Worm (Caenorhabditis elegans) whole organism, L4 larva: Measurements from ENCODE around the gene R09E10.6.

Source experiments
- D1046.2 ChIP-seq: fragments of 200-800 bp; sonication (Bioruptor generic); IDR thresholded peaks from 2 replicates; pipeline ENCODE4 v1.3.6; 2022; ENCODE audit warnings: missing genetic modification characterization, missing compliant biosample characterization
- F10B5.3 ChIP-seq: sonication (generic microtip); optimal IDR thresholded peaks from 2 replicates; lab custom pipeline; 2016; ENCODE audit warnings: mild to moderate bottlenecking, missing genetic modification characterization, missing compliant biosample characterization
- F26F4.8 ChIP-seq: fragments of 200-800 bp; sonication (Bioruptor generic); conservative IDR thresholded peaks from 2 replicates; pipeline ENCODE4 v1.3.6; 2022; ENCODE audit warnings: missing genetic modification characterization, missing compliant biosample characterization
- F37D6.2 ChIP-seq: sonication (generic microtip); optimal IDR thresholded peaks from 2 replicates; lab custom pipeline; 2016; ENCODE audit warnings: mild to moderate bottlenecking, missing genetic modification characterization, missing compliant biosample characterization
- T26A8.4 ChIP-seq: fragments of 200-800 bp; sonication (Bioruptor generic); IDR thresholded peaks from 2 replicates; pipeline ENCODE4 v1.3.6; 2022; ENCODE audit warnings: missing genetic modification characterization, missing compliant biosample characterization
- Y105C5A.15 ChIP-seq: fragments of 200-800 bp; sonication (Bioruptor generic); IDR thresholded peaks from 2 replicates; pipeline ENCODE4 v1.3.6; 2022; ENCODE audit warnings: missing genetic modification characterization, missing compliant biosample characterization
- Y48G9A.11 ChIP-seq: fragments of 200-800 bp; sonication (Bioruptor generic); IDR thresholded peaks from 2 replicates; pipeline ENCODE4 v1.3.6; 2022; ENCODE audit warnings: missing genetic modification reagents, missing genetic modification characterization, missing compliant biosample characterization
- Y5F2A.4 ChIP-seq: fragments of 200-800 bp; sonication (Bioruptor generic); optimal IDR thresholded peaks from 2 replicates; lab custom pipeline; 2018; ENCODE audit warnings: mild to moderate bottlenecking, missing genetic modification characterization, missing compliant biosample characterization
- Y75B8A.6 ChIP-seq: fragments of 200-800 bp; sonication (Bioruptor generic); IDR thresholded peaks from 2 replicates; pipeline ENCODE4 v1.3.6; 2022; ENCODE audit warnings: missing genetic modification reagents, missing genetic modification characterization, missing compliant biosample characterization
- ama-1 ChIP-seq: fragments of 150-350 bp; optimal IDR thresholded peaks from 2 replicates; lab custom pipeline; 2014; ENCODE audit warnings: inconsistent platforms, mixed read lengths
- ceh-28 ChIP-seq: fragments of 150-350 bp; optimal IDR thresholded peaks from 2 replicates; lab custom pipeline; 2014; ENCODE audit warnings: missing biosample characterization, missing genetic modification reagents, missing genetic modification characterization
- ceh-62 ChIP-seq: sonication (generic microtip); optimal IDR thresholded peaks from 2 replicates; lab custom pipeline; 2017; ENCODE audit warnings: missing biosample characterization, missing genetic modification characterization
- cey-2 ChIP-seq: sonication (generic microtip); optimal IDR thresholded peaks from 3 replicates; lab custom pipeline; 2017; ENCODE audit warnings: missing genetic modification characterization, mild to moderate bottlenecking, missing compliant biosample characterization, antibody characterized with exemption, borderline replicate concordance; ENCODE audit not compliant: insufficient read depth
- daf-16 ChIP-seq, 3 experiments: sonication (generic microtip); optimal IDR thresholded peaks; 2 replicates each; lab custom pipeline; 2016 to 2017; ENCODE audit warnings: missing genetic modification characterization in 3 of 3, missing genetic modification reagents in 3 of 3, mild to moderate bottlenecking in 2 of 3, missing compliant biosample characterization in 2 of 3, missing biosample characterization in 1 of 3, moderate library complexity in 1 of 3
- daf-19 ChIP-seq: fragments of 200-800 bp; sonication (Bioruptor generic); conservative IDR thresholded peaks from 2 replicates; pipeline ENCODE4 v1.3.6; 2022; ENCODE audit warnings: missing genetic modification characterization, missing compliant biosample characterization
- daf-8 ChIP-seq: fragments of 200-800 bp; sonication (Bioruptor generic); IDR thresholded peaks from 2 replicates; pipeline ENCODE4 v1.3.6; 2022; ENCODE audit warnings: missing genetic modification characterization, missing compliant biosample characterization
- dmd-6 ChIP-seq: fragments of 200-800 bp; sonication (Bioruptor generic); IDR thresholded peaks from 2 replicates; pipeline ENCODE4 v1.3.6; 2022; ENCODE audit warnings: missing genetic modification reagents, missing genetic modification characterization, missing compliant biosample characterization
- dmd-8 ChIP-seq: fragments of 200-800 bp; sonication (Bioruptor generic); IDR thresholded peaks from 2 replicates; pipeline ENCODE4 v1.3.6; 2022; ENCODE audit warnings: missing genetic modification characterization, missing compliant biosample characterization
- dmd-9 ChIP-seq: fragments of 200-800 bp; sonication (Bioruptor generic); IDR thresholded peaks from 2 replicates; pipeline ENCODE4 v1.3.6; 2022; ENCODE audit warnings: missing genetic modification reagents, missing genetic modification characterization, missing compliant biosample characterization
- dve-1 ChIP-seq: sonication (generic microtip); optimal IDR thresholded peaks from 2 replicates; lab custom pipeline; 2017; ENCODE audit warnings: antibody characterized with exemption, mild to moderate bottlenecking, missing genetic modification characterization, missing compliant biosample characterization; ENCODE audit not compliant: insufficient read depth
- egl-43 ChIP-seq: fragments of 200-800 bp; sonication (Bioruptor generic); IDR thresholded peaks from 2 replicates; pipeline ENCODE4 v1.3.6; 2022; ENCODE audit warnings: missing genetic modification reagents, missing genetic modification characterization, missing compliant biosample characterization
- fkh-10 ChIP-seq: fragments of 150-350 bp; optimal IDR thresholded peaks from 2 replicates; lab custom pipeline; 2014; ENCODE audit warnings: missing biosample characterization, missing genetic modification reagents, missing genetic modification characterization
- fos-1 ChIP-seq: fragments of 150-350 bp; optimal IDR thresholded peaks from 2 replicates; lab custom pipeline; 2014; ENCODE audit warnings: missing biosample characterization, missing genetic modification characterization
- gei-8 ChIP-seq: fragments of 200-800 bp; sonication (Bioruptor generic); optimal IDR thresholded peaks from 2 replicates; lab custom pipeline; 2018; ENCODE audit warnings: mild to moderate bottlenecking, missing genetic modification characterization, missing compliant biosample characterization
- hif-1 ChIP-seq, 2 experiments: sonication (generic microtip); optimal IDR thresholded peaks; 2 replicates each; lab custom pipeline; 2016 to 2017; ENCODE audit warnings: missing compliant biosample characterization in 2 of 2, missing genetic modification characterization in 2 of 2, missing genetic modification reagents in 2 of 2, missing genotype in 2 of 2, mild to moderate bottlenecking in 1 of 2
- jun-1 ChIP-seq: fragments of 150-350 bp; optimal IDR thresholded peaks from 2 replicates; lab custom pipeline; 2014; ENCODE audit warnings: missing biosample characterization, missing genetic modification reagents, missing genetic modification characterization
- lin-15B ChIP-seq: fragments of 150-350 bp; sonication (generic microtip); optimal IDR thresholded peaks from 3 replicates; lab custom pipeline; 2014; ENCODE audit warnings: missing biosample characterization, missing genetic modification characterization
- lin-39 ChIP-seq: fragments of 150-350 bp; optimal IDR thresholded peaks from 2 replicates; lab custom pipeline; 2014; ENCODE audit warnings: missing biosample characterization, missing genetic modification reagents, missing genetic modification characterization
- lsy-2 ChIP-seq, 2 experiments: fragments of 150-350 bp in 1 of 2; sonication (generic microtip) in 1 of 2; optimal IDR thresholded peaks; 2 replicates each; lab custom pipeline; 2014 to 2017; ENCODE audit warnings: missing biosample characterization in 2 of 2, missing genetic modification characterization in 2 of 2
- madf-5 ChIP-seq, 2 experiments: fragments of 200-800 bp; sonication (Bioruptor generic); IDR thresholded peaks; 2 replicates each; pipeline ENCODE4 v1.3.6; 2022; ENCODE audit warnings: missing compliant biosample characterization in 2 of 2, missing genetic modification characterization in 2 of 2
- mdl-1 ChIP-seq, 2 experiments: fragments of 150-350 bp in 1 of 2; sonication (generic microtip) in 1 of 2; optimal IDR thresholded peaks; 2 replicates each; lab custom pipeline; 2014 to 2017; ENCODE audit warnings: missing biosample characterization in 2 of 2, missing genetic modification characterization in 2 of 2
- mdt-29 ChIP-seq: fragments of 200-800 bp; sonication (Bioruptor generic); IDR thresholded peaks from 2 replicates; pipeline ENCODE4 v1.3.6; 2022; ENCODE audit warnings: missing genetic modification reagents, missing genetic modification characterization, missing compliant biosample characterization
- mes-2 ChIP-seq: sonication (generic microtip); optimal IDR thresholded peaks from 2 replicates; lab custom pipeline; 2016; ENCODE audit warnings: missing genotype, mild to moderate bottlenecking, missing genetic modification characterization, missing compliant biosample characterization; ENCODE audit not compliant: poor library complexity, severe bottlenecking
- nhr-10 ChIP-seq: fragments of 150-350 bp; optimal IDR thresholded peaks from 2 replicates; lab custom pipeline; 2014; ENCODE audit warnings: missing biosample characterization, missing genetic modification characterization
- nhr-102 ChIP-seq: sonication (generic microtip); optimal IDR thresholded peaks from 2 replicates; lab custom pipeline; 2016; ENCODE audit warnings: mild to moderate bottlenecking, missing genetic modification characterization, moderate library complexity, missing compliant biosample characterization
- nhr-111 ChIP-seq: fragments of 200-800 bp; sonication (Bioruptor generic); optimal IDR thresholded peaks from 2 replicates; lab custom pipeline; 2018; ENCODE audit warnings: mild to moderate bottlenecking, missing genetic modification characterization, missing compliant biosample characterization
- nhr-25 ChIP-seq: sonication (generic microtip); optimal IDR thresholded peaks from 2 replicates; lab custom pipeline; 2017; ENCODE audit warnings: missing genetic modification characterization, mild to moderate bottlenecking, missing compliant biosample characterization, antibody characterized with exemption, moderate library complexity, borderline replicate concordance; ENCODE audit not compliant: insufficient read depth
- nhr-41 ChIP-seq: fragments of 200-800 bp; sonication (Bioruptor generic); IDR thresholded peaks from 2 replicates; pipeline ENCODE4 v1.3.6; 2022; ENCODE audit warnings: missing genetic modification reagents, missing genetic modification characterization, missing compliant biosample characterization
- nhr-48 ChIP-seq: sonication (generic microtip); optimal IDR thresholded peaks from 2 replicates; lab custom pipeline; 2016; ENCODE audit warnings: mild to moderate bottlenecking, missing genetic modification characterization, missing compliant biosample characterization
- rbr-2 ChIP-seq: sonication (generic microtip); optimal IDR thresholded peaks from 2 replicates; lab custom pipeline; 2016; ENCODE audit warnings: missing genotype, missing genetic modification characterization, missing compliant biosample characterization
- saeg-2 ChIP-seq: fragments of 200-800 bp; sonication (Bioruptor generic); IDR thresholded peaks from 2 replicates; pipeline ENCODE4 v1.3.6; 2022; ENCODE audit warnings: missing genetic modification reagents, missing genetic modification characterization, missing compliant biosample characterization
- set-16 ChIP-seq: fragments of 200-800 bp; sonication (Bioruptor generic); IDR thresholded peaks from 2 replicates; pipeline ENCODE4 v1.3.6; 2022; ENCODE audit warnings: missing genetic modification reagents, missing genetic modification characterization, missing compliant biosample characterization
- snpc-1.2 ChIP-seq: fragments of 200-800 bp; sonication (Bioruptor generic); IDR thresholded peaks from 2 replicates; pipeline ENCODE4 v1.3.6; 2022; ENCODE audit warnings: missing genetic modification reagents, missing genetic modification characterization, missing compliant biosample characterization
- snpc-4 ChIP-seq: fragments of 150-350 bp; optimal IDR thresholded peaks from 2 replicates; lab custom pipeline; 2014; ENCODE audit warnings: missing biosample characterization, missing genetic modification characterization
- spr-1 ChIP-seq: sonication (generic microtip); optimal IDR thresholded peaks from 2 replicates; lab custom pipeline; 2016; ENCODE audit warnings: mild to moderate bottlenecking, missing genetic modification characterization, missing compliant biosample characterization
- spr-3 ChIP-seq: fragments of 200-800 bp; sonication (Bioruptor generic); optimal IDR thresholded peaks from 2 replicates; lab custom pipeline; 2018; ENCODE audit warnings: mild to moderate bottlenecking, missing genetic modification characterization, missing compliant biosample characterization
- tra-1 ChIP-seq: fragments of 200-800 bp; sonication (Bioruptor generic); IDR thresholded peaks from 2 replicates; pipeline ENCODE4 v1.3.6; 2022; ENCODE audit warnings: missing genetic modification reagents, missing genetic modification characterization, missing compliant biosample characterization
- unc-39 ChIP-seq: sonication (generic microtip); optimal IDR thresholded peaks from 2 replicates; lab custom pipeline; 2017; ENCODE audit warnings: missing biosample characterization, missing genetic modification characterization
- zag-1 ChIP-seq: fragments of 150-350 bp; optimal IDR thresholded peaks from 2 replicates; lab custom pipeline; 2014; ENCODE audit warnings: missing biosample characterization, missing genetic modification characterization
- zfp-3 ChIP-seq: fragments of 200-800 bp; sonication (Bioruptor generic); conservative IDR thresholded peaks from 2 replicates; pipeline ENCODE4 v1.3.6; 2022; ENCODE audit warnings: missing genetic modification reagents, missing genetic modification characterization, missing compliant biosample characterization
- zip-11 ChIP-seq: fragments of 200-800 bp; sonication (Bioruptor generic); IDR thresholded peaks from 2 replicates; pipeline ENCODE4 v1.3.6; 2022; ENCODE audit warnings: missing genetic modification characterization, missing compliant biosample characterization

R09E10.6 gene

DNA sequence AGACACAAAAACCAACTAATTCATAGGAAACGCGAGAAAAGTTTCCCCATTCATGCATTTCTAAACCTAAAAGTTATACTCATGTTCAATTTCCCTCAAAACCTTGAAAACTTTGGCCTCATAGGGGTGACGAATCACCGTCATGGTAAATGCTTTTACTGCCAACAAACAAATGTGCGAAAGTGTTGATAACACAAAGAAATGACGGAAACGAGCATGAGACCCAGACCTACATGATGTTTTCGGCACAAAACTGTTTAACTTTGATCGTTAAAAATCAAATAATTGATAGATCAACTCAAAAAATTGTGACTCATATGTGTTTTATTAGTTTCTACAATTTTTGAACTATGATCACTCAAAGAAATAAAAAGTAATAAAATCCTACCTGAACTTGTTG lies 38.0 kb upstream of the R09E10.6 start (continued):
- TF ChIP-seq lsy-2 (tag; optimal IDR thresholded peaks at IDR 0.05; lab: Kevin White, UChicago), result peak in 1 of 2 experiments; percentile 23
- TF ChIP-seq hif-1 (tag; optimal IDR thresholded peaks at IDR 0.05; lab: Kevin White, UChicago), result no peak
- no peak for TF ChIP-seq zfp-3 (GFP tag; lab: Robert Waterston, UW)
- peak; percentile 16 for TF ChIP-seq mes-2 (tag; lab: Kevin White, UChicago)
- no peak for TF ChIP-seq dmd-8 (GFP tag; lab: Robert Waterston, UW)
- no peak for TF ChIP-seq spr-3 (GFP tag; lab: Kevin White, UChicago)
- TF ChIP-seq lin-15B (tag; lab: Kevin White, UChicago), result no peak
- no peak for TF ChIP-seq set-16
- no peak for TF ChIP-seq nhr-102 (tag; lab: Kevin White, UChicago)
- no peak for TF ChIP-seq daf-16 (GFP tag; optimal IDR thresholded peaks at IDR 0.05; lab: Kevin White, UChicago)
- peak; percentile 85 for TF ChIP-seq daf-16 (tag; optimal IDR thresholded peaks at IDR 0.05; lab: Kevin White, UChicago)
- no peak for TF ChIP-seq ceh-28 (tag; lab: Kevin White, UChicago)
- TF ChIP-seq mdl-1 (tag; optimal IDR thresholded peaks at IDR 0.05; lab: Kevin White, UChicago), result no peak
- TF ChIP-seq egl-43 (GFP tag; lab: Robert Waterston, UW), result no peak
- TF ChIP-seq nhr-10 (tag; lab: Kevin White, UChicago), result no peak
- no peak for TF ChIP-seq fkh-10 (GFP tag; lab: Kevin White, UChicago)
- TF ChIP-seq nhr-48 (tag; lab: Kevin White, UChicago), result no peak
- no peak for TF ChIP-seq Y105C5A.15 (GFP tag; lab: Robert Waterston, UW)
- no peak for TF ChIP-seq Y48G9A.11 (GFP tag; lab: Robert Waterston, UW)
- no peak for TF ChIP-seq Y5F2A.4 (GFP tag; lab: Kevin White, UChicago)
- TF ChIP-seq ama-1 (lab: Kevin White, UChicago), result no peak
- no peak for TF ChIP-seq nhr-25 (tag; lab: Kevin White, UChicago)
- no peak for TF ChIP-seq saeg-2
- TF ChIP-seq jun-1 (tag; lab: Kevin White, UChicago), result no peak
- no peak for TF ChIP-seq F26F4.8 (GFP tag; lab: Robert Waterston, UW)
- TF ChIP-seq madf-5 (GFP tag; IDR thresholded peaks at IDR 0.05; lab: Robert Waterston, UW), result no peak
- TF ChIP-seq zip-11 (GFP tag; lab: Robert Waterston, UW), result no peak
- TF ChIP-seq daf-8 (GFP tag; lab: Robert Waterston, UW), result no peak
- TF ChIP-seq F10B5.3 (tag; lab: Kevin White, UChicago), result no peak
- TF ChIP-seq dmd-6, result peak; percentile 75
- TF ChIP-seq F37D6.2 (tag; lab: Kevin White, UChicago), result no peak
- no peak for TF ChIP-seq rbr-2 (tag; lab: Kevin White, UChicago)
- no peak for TF ChIP-seq Y75B8A.6
- no peak for TF ChIP-seq T26A8.4 (GFP tag; lab: Robert Waterston, UW)
- no peak for TF ChIP-seq daf-19 (GFP tag; lab: Robert Waterston, UW)
- TF ChIP-seq snpc-4 (tag; lab: Kevin White, UChicago), result no peak
- TF ChIP-seq snpc-1.2 (GFP tag; lab: Robert Waterston, UW), result no peak
- TF ChIP-seq D1046.2 (GFP tag; lab: Robert Waterston, UW), result no peak
- peak; percentile 70 for TF ChIP-seq dve-1 (tag; lab: Kevin White, UChicago)
- TF ChIP-seq cey-2, result no peak
- no peak for TF ChIP-seq lin-39 (tag; lab: Kevin White, UChicago)
- TF ChIP-seq unc-39 (tag; lab: Kevin White, UChicago), result no peak
- TF ChIP-seq mdt-29 (GFP tag; lab: Robert Waterston, UW), result no peak
- no peak for TF ChIP-seq tra-1 (GFP tag; lab: Robert Waterston, UW)
- no peak for TF ChIP-seq nhr-41 (GFP tag; lab: Robert Waterston, UW)
- no peak for TF ChIP-seq fos-1 (tag; lab: Kevin White, UChicago)
- no peak for TF ChIP-seq gei-8 (GFP tag; lab: Kevin White, UChicago)
- no peak for TF ChIP-seq zag-1
- TF ChIP-seq nhr-111 (GFP tag; lab: Kevin White, UChicago), result no peak
- no peak for TF ChIP-seq ceh-62 (tag; lab: Kevin White, UChicago)
- TF ChIP-seq dmd-9, result no peak
- TF ChIP-seq spr-1 (tag; lab: Kevin White, UChicago), result no peak
